Worm (Caenorhabditis elegans): Measurements from ENCODE around the gene srsx-16.

The srsx-16 gene

DNA sequence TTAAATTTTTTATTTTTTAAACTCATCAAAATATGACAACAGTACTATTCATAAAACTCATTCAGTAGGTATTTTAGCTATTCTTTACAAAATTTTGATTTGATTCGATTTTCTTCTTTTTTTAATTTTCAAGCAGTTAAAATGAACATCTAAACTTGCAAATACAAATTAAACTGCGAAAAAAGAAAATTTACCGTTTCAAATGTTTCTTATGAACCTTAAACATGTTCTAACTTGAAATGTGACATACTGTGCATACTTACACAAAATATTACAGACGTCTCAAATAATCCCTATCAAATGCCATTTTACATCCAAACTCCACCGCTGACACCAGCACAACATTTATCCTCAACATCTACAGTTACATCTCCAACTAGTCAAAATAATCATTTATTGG is 35.2 kb downstream of the srsx-16 start, which contains the start of gene fkh-7:
Gene fkh-7, plus strand, starts transcription at position 301 of the 400 bp plus-strand sequence.
- TF ChIP-seq ZK546.5 (tag; optimal IDR thresholded peaks at IDR 0.05), result no peak
- TF ChIP-seq D1046.2 (GFP tag; IDR thresholded peaks at IDR 0.05), result no peak
- TF ChIP-seq nhr-102 (tag; optimal IDR thresholded peaks at IDR 0.05), result no peak
- no peak for TF ChIP-seq dmd-9 (GFP tag; IDR thresholded peaks at IDR 0.05)
- no peak for TF ChIP-seq rbr-2 (tag; optimal IDR thresholded peaks at IDR 0.05)
- no peak for TF ChIP-seq F10B5.3 (tag; optimal IDR thresholded peaks at IDR 0.05)
- TF ChIP-seq fos-1 (tag; optimal IDR thresholded peaks at IDR 0.05), result no peak
- TF ChIP-seq ceh-82 (tag; optimal IDR thresholded peaks at IDR 0.05), result no peak
- TF ChIP-seq snpc-1.2 (GFP tag; IDR thresholded peaks at IDR 0.05), result no peak
- no peak for TF ChIP-seq dve-1 (tag; optimal IDR thresholded peaks at IDR 0.05; ENCODE audit: insufficient read depth)
- TF ChIP-seq nhr-6 (tag; optimal IDR thresholded peaks at IDR 0.05), result no peak
- no peak for TF ChIP-seq lin-39 (tag; optimal IDR thresholded peaks at IDR 0.05)
- no peak for TF ChIP-seq T20F7.1 (GFP tag; optimal IDR thresholded peaks at IDR 0.05)
- TF ChIP-seq unc-39 (tag; optimal IDR thresholded peaks at IDR 0.05), result no peak
- no peak for TF ChIP-seq unc-130 (GFP tag; optimal IDR thresholded peaks at IDR 0.05)
- no peak for TF ChIP-seq saeg-2 (GFP tag; IDR thresholded peaks at IDR 0.05)
- TF ChIP-seq ZK337.2 (GFP tag; IDR thresholded peaks at IDR 0.05), result no peak

DNA sequence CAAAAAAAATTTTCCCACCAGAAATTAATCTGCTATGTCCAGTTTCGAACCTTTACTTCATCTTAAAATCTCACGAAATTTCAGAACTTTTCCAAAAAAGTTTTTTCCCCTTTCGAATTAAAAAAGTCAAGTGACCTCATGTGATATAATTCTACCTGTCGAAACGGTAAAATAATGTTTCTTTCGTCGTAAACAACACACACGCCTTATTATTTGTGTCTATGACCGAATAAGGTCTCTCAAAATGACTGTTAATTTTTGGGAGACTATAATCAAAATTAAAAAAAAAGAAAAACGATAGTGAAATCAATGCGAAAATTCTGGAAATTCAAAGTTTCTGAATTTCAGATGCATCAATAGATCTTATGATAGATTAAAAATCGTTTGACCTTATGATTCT is 36.4 kb downstream of the srsx-16 start:
- TF ChIP-seq ceh-44 (GFP tag; IDR thresholded peaks at IDR 0.05) (no peak), nhr-6 (tag; optimal IDR thresholded peaks at IDR 0.05) (no peak), F26F4.8 (GFP tag; conservative IDR thresholded peaks at IDR 0.05) (no peak), saeg-2 (GFP tag; IDR thresholded peaks at IDR 0.05) (no peak), ceh-62 (tag; optimal IDR thresholded peaks at IDR 0.05) (no peak), T26A8.4 (GFP tag; IDR thresholded peaks at IDR 0.05) (no peak), zfp-3 (GFP tag; conservative IDR thresholded peaks at IDR 0.05) (no peak), nhr-28 (tag; optimal IDR thresholded peaks at IDR 0.05) (peak; percentile 42), mdl-1 (tag; optimal IDR thresholded peaks at IDR 0.05) (no peak), snpc-4 (tag; optimal IDR thresholded peaks at IDR 0.05) (no peak), egl-43 (GFP tag; IDR thresholded peaks at IDR 0.05) (no peak), dmd-8 (GFP tag; IDR thresholded peaks at IDR 0.05) (no peak), mxl-3 (GFP tag; optimal IDR thresholded peaks at IDR 0.05) (no peak), ZK337.2 (GFP tag; IDR thresholded peaks at IDR 0.05) (no peak), D1046.2 (GFP tag; IDR thresholded peaks at IDR 0.05) (no peak), dmd-6 (GFP tag; IDR thresholded peaks at IDR 0.05) (no peak), daf-16 (GFP tag; optimal IDR thresholded peaks at IDR 0.05) (no peak), daf-16 (tag; optimal IDR thresholded peaks at IDR 0.05) (peak; percentile 95), aha-1 (tag) (no peak), nhr-76 (tag; optimal IDR thresholded peaks at IDR 0.05) (no peak), Y48G9A.11 (GFP tag; IDR thresholded peaks at IDR 0.05) (no peak), hlh-30 (tag; optimal IDR thresholded peaks at IDR 0.05; ENCODE audit: insufficient read depth) (peak; percentile 34), zip-2 (tag; optimal IDR thresholded peaks at IDR 0.05) (no peak), R02D3.7 (tag; optimal IDR thresholded peaks at IDR 0.05) (no peak), mep-1 (tag; optimal IDR thresholded peaks at IDR 0.05) (no peak)

DNA sequence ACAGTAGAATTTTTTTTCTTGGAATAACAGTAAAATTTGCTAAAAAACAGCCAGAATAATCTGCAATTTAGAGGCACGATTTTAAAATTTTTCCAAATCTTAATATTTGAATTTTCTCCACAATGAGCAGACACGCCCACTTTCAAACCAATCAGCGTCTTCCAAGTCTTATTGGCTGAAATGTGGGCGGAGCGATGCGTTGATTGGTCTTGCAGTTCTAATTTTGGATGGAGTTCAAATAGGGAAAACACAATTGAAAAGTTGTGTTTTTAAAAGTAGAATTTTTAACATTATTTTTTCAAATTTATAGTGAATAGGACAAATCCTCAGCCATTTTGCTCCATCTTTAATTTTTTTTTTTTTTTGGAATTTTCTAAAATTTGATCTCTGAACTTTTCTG is 36.8 kb downstream of the srsx-16 start:
- TF ChIP-seq T26A8.4 (GFP tag; IDR thresholded peaks at IDR 0.05), result no peak
- no peak for TF ChIP-seq daf-12 (tag; optimal IDR thresholded peaks at IDR 0.05)
- no peak for TF ChIP-seq ces-1 (GFP tag; optimal IDR thresholded peaks at IDR 0.05)
- TF ChIP-seq lin-29 (GFP tag; IDR thresholded peaks at IDR 0.05), result no peak
- no peak for TF ChIP-seq mdt-29 (GFP tag; IDR thresholded peaks at IDR 0.05)
- no peak for TF ChIP-seq Y48G9A.11 (GFP tag; IDR thresholded peaks at IDR 0.05)
- no peak for TF ChIP-seq egl-43 (GFP tag; IDR thresholded peaks at IDR 0.05)
- no peak for TF ChIP-seq ZK337.2 (GFP tag; IDR thresholded peaks at IDR 0.05)
- TF ChIP-seq spr-1 (tag; optimal IDR thresholded peaks at IDR 0.05), result no peak
- no peak for TF ChIP-seq F10B5.3 (tag; optimal IDR thresholded peaks at IDR 0.05)
- no peak for TF ChIP-seq hmg-1.1 (GFP tag; IDR thresholded peaks at IDR 0.05)
- TF ChIP-seq dpl-1 (GFP tag; optimal IDR thresholded peaks at IDR 0.05), result no peak
- no peak for TF ChIP-seq arid-1 (GFP tag; conservative IDR thresholded peaks at IDR 0.05)
- TF ChIP-seq nhr-237 (tag; optimal IDR thresholded peaks at IDR 0.05), result no peak

Data from whole organism, L4 larva.